Fruit fly (Drosophila melanogaster) whole organism, prepupa: ENCODE data around the gene CG13073.

Source experiments
- CG10669 ChIP-seq: fragments of 200-800 bp; sonication (Bioruptor generic); optimal IDR thresholded peaks from 3 replicates; lab custom pipeline; 2018; ENCODE audit warnings: missing biosample characterization, mild to moderate bottlenecking, missing genetic modification characterization, moderate library complexity
- CG11294 ChIP-seq: fragments of 200-800 bp; sonication (Bioruptor generic); IDR thresholded peaks from 2 replicates; pipeline ENCODE4 v1.3.6; 2022; ENCODE audit warnings: missing biosample characterization, missing genetic modification characterization
- CG11762 ChIP-seq: fragments of 200-800 bp; sonication (Bioruptor generic); optimal IDR thresholded peaks from 3 replicates; lab custom pipeline; 2016; ENCODE audit warnings: missing biosample characterization, missing genetic modification characterization; ENCODE audit not compliant: insufficient read depth
- CG11902 ChIP-seq: fragments of 200-800 bp; sonication (Bioruptor generic); optimal IDR thresholded peaks from 3 replicates; lab custom pipeline; 2016; ENCODE audit warnings: missing biosample characterization, missing genetic modification characterization
- CG15336 ChIP-seq: fragments of 200-800 bp; sonication (Bioruptor generic); IDR thresholded peaks from 2 replicates; pipeline ENCODE4 v1.3.6; 2022; ENCODE audit warnings: missing biosample characterization, missing genetic modification characterization
- CG1621 ChIP-seq: fragments of 200-800 bp; sonication (Bioruptor generic); optimal IDR thresholded peaks from 3 replicates; lab custom pipeline; 2018; ENCODE audit warnings: missing biosample characterization, mild to moderate bottlenecking, missing genetic modification characterization
- CG16779 ChIP-seq: fragments of 200-800 bp; sonication (Bioruptor generic); optimal IDR thresholded peaks from 3 replicates; lab custom pipeline; 2017; ENCODE audit warnings: missing biosample characterization, mild to moderate bottlenecking, missing genetic modification characterization
- CG3032 ChIP-seq: fragments of 200-800 bp; optimal IDR thresholded peaks from 2 replicates; lab custom pipeline; 2019; ENCODE audit warnings: missing biosample characterization, mild to moderate bottlenecking, missing genetic modification characterization, moderate library complexity
- CG31627 ChIP-seq: fragments of 200-800 bp; sonication (Bioruptor generic); optimal IDR thresholded peaks from 3 replicates; lab custom pipeline; 2016; ENCODE audit warnings: missing biosample characterization, missing genetic modification characterization
- CG32006 ChIP-seq: fragments of 200-800 bp; sonication (Bioruptor generic); optimal IDR thresholded peaks from 3 replicates; lab custom pipeline; 2017; ENCODE audit warnings: missing biosample characterization, mild to moderate bottlenecking, missing genetic modification characterization
- CG34406 ChIP-seq: fragments of 200-800 bp; sonication (Bioruptor generic); optimal IDR thresholded peaks from 3 replicates; lab custom pipeline; 2016; ENCODE audit warnings: missing biosample characterization, missing genetic modification characterization
- CG4318 ChIP-seq: fragments of 200-800 bp; sonication (Bioruptor generic); optimal IDR thresholded peaks from 3 replicates; lab custom pipeline; 2017; ENCODE audit warnings: missing biosample characterization, mild to moderate bottlenecking, missing genetic modification characterization
- CG6276 ChIP-seq: fragments of 200-800 bp; sonication (Bioruptor generic); optimal IDR thresholded peaks from 2 replicates; lab custom pipeline; 2017; ENCODE audit warnings: missing biosample characterization, mild to moderate bottlenecking, missing genetic modification characterization
- CG6792 ChIP-seq: fragments of 200-800 bp; sonication (Bioruptor generic); optimal IDR thresholded peaks from 3 replicates; lab custom pipeline; 2016; ENCODE audit warnings: missing biosample characterization, missing genetic modification characterization
- CG6808 ChIP-seq: fragments of 200-800 bp; sonication (Bioruptor generic); optimal IDR thresholded peaks from 3 replicates; lab custom pipeline; 2017; ENCODE audit warnings: missing biosample characterization, missing genetic modification characterization, mild to moderate bottlenecking, moderate library complexity, missing genetic modification reagents
- CG7368 ChIP-seq: fragments of 200-800 bp; sonication (Bioruptor generic); optimal IDR thresholded peaks from 3 replicates; lab custom pipeline; 2016; ENCODE audit warnings: missing biosample characterization, missing genetic modification characterization
- CG8119 ChIP-seq: fragments of 200-800 bp; sonication (Bioruptor generic); IDR thresholded peaks from 3 replicates; pipeline ENCODE4 v1.3.6; 2022; ENCODE audit warnings: missing biosample characterization, missing genetic modification characterization
- CG8319 ChIP-seq: fragments of 200-800 bp; sonication (Bioruptor generic); optimal IDR thresholded peaks from 3 replicates; lab custom pipeline; 2016; ENCODE audit warnings: missing biosample characterization, missing genetic modification characterization
- CG8632 ChIP-seq: fragments of 200-800 bp; sonication (Bioruptor generic); optimal IDR thresholded peaks from 3 replicates; lab custom pipeline; 2016; ENCODE audit warnings: missing biosample characterization, missing genetic modification characterization
- CG9139 ChIP-seq: fragments of 200-800 bp; sonication (Bioruptor generic); optimal IDR thresholded peaks from 3 replicates; lab custom pipeline; 2017; ENCODE audit warnings: missing biosample characterization, mild to moderate bottlenecking, missing genetic modification characterization
- Eip78C ChIP-seq: fragments of 200-800 bp; sonication (Bioruptor generic); peaks from one replicate; lab custom pipeline; 2016; ENCODE audit warnings: missing biosample characterization, missing genetic modification characterization
- Gug ChIP-seq: fragments of 200-800 bp; sonication (Bioruptor generic); IDR thresholded peaks from 2 replicates; pipeline ENCODE4 v1.3.6; 2022; ENCODE audit warnings: missing biosample characterization, missing genetic modification characterization
- Hr38 ChIP-seq: sonication (Bioruptor generic); optimal IDR thresholded peaks from 2 replicates; lab custom pipeline; 2016; ENCODE audit warnings: missing biosample characterization, missing genetic modification characterization
- Met ChIP-seq: fragments of 200-800 bp; sonication (Bioruptor generic); optimal IDR thresholded peaks from 3 replicates; lab custom pipeline; 2016; ENCODE audit warnings: missing biosample characterization, missing genetic modification characterization
- Sox102F ChIP-seq: fragments of 200-800 bp; sonication (Bioruptor generic); optimal IDR thresholded peaks from 2 replicates; lab custom pipeline; 2016; ENCODE audit warnings: missing biosample characterization, mild to moderate bottlenecking, missing genetic modification characterization
- achi ChIP-seq: fragments of 200-800 bp; sonication (Bioruptor generic); optimal IDR thresholded peaks from 3 replicates; lab custom pipeline; 2016; ENCODE audit warnings: missing biosample characterization, missing genetic modification characterization
- acj6 ChIP-seq: fragments of 200-800 bp; sonication (Bioruptor generic); optimal IDR thresholded peaks from 3 replicates; lab custom pipeline; 2016; ENCODE audit warnings: missing biosample characterization, missing genetic modification characterization
- cyc ChIP-seq: fragments of 200-800 bp; sonication (Bioruptor generic); optimal IDR thresholded peaks from 3 replicates; lab custom pipeline; 2016; ENCODE audit warnings: missing biosample characterization, missing genetic modification characterization
- dsx ChIP-seq: fragments of 200-800 bp; optimal IDR thresholded peaks from 3 replicates; lab custom pipeline; 2019; ENCODE audit warnings: missing biosample characterization, mild to moderate bottlenecking, missing genetic modification characterization, moderate library complexity; ENCODE audit not compliant: poor library complexity, severe bottlenecking
- eg ChIP-seq: fragments of 200-800 bp; sonication (Bioruptor generic); IDR thresholded peaks from 3 replicates; pipeline ENCODE4 v1.3.6; 2022; ENCODE audit warnings: missing biosample characterization, missing genetic modification characterization
- esn ChIP-seq: fragments of 200-800 bp; sonication (Bioruptor generic); optimal IDR thresholded peaks from 2 replicates; lab custom pipeline; 2016; ENCODE audit warnings: missing biosample characterization, mild to moderate bottlenecking, missing genetic modification characterization, moderate library complexity
- fd59A ChIP-seq: fragments of 200-800 bp; sonication (Bioruptor generic); optimal IDR thresholded peaks from 2 replicates; lab custom pipeline; 2017; ENCODE audit warnings: missing biosample characterization, mild to moderate bottlenecking, missing genetic modification characterization, missing genetic modification reagents
- fd85E ChIP-seq: fragments of 200-800 bp; sonication (Bioruptor generic); optimal IDR thresholded peaks from 3 replicates; lab custom pipeline; 2016; ENCODE audit warnings: missing biosample characterization, missing genetic modification characterization
- fkh ChIP-seq: fragments of 200-800 bp; sonication (Bioruptor generic); optimal IDR thresholded peaks from 3 replicates; lab custom pipeline; 2017; ENCODE audit warnings: missing biosample characterization, mild to moderate bottlenecking, missing genetic modification characterization, moderate library complexity
- lz ChIP-seq: fragments of 200-800 bp; sonication (Bioruptor generic); optimal IDR thresholded peaks from 3 replicates; lab custom pipeline; 2016; ENCODE audit warnings: missing biosample characterization, missing genetic modification characterization
- net ChIP-seq: fragments of 200-800 bp; sonication (Bioruptor generic); optimal IDR thresholded peaks from 3 replicates; lab custom pipeline; 2016; ENCODE audit warnings: missing biosample characterization, missing genetic modification characterization
- pdm3 ChIP-seq: fragments of 200-800 bp; sonication (Bioruptor generic); optimal IDR thresholded peaks from 3 replicates; lab custom pipeline; 2016; ENCODE audit warnings: missing biosample characterization, missing genetic modification characterization
- spab ChIP-seq: fragments of 200-800 bp; sonication (Bioruptor generic); optimal IDR thresholded peaks from 2 replicates; lab custom pipeline; 2017; ENCODE audit warnings: missing biosample characterization, mild to moderate bottlenecking, missing genetic modification characterization, missing genetic modification reagents
- ss ChIP-seq, 2 experiments: fragments of 200-800 bp; sonication (Bioruptor generic); optimal IDR thresholded peaks; 2 replicates in 1 of 2; 3 replicates in 1 of 2; lab custom pipeline; 2017 to 2018; ENCODE audit warnings: mild to moderate bottlenecking in 2 of 2, missing biosample characterization in 2 of 2, missing genetic modification characterization in 2 of 2, moderate library complexity in 1 of 2
- svp ChIP-seq: fragments of 200-800 bp; sonication (Bioruptor generic); peaks from one replicate; lab custom pipeline; 2016; ENCODE audit warnings: missing biosample characterization, missing genetic modification characterization
- topi ChIP-seq: fragments of 200-800 bp; sonication (Bioruptor generic); optimal IDR thresholded peaks from 3 replicates; lab custom pipeline; 2016; ENCODE audit warnings: missing biosample characterization, missing genetic modification characterization
- vri ChIP-seq: fragments of 200-800 bp; sonication (Bioruptor generic); optimal IDR thresholded peaks from 3 replicates; lab custom pipeline; 2016; ENCODE audit warnings: missing biosample characterization, mild to moderate bottlenecking, missing genetic modification characterization

Gene CG13073

dm6 chr3L:16214533-16215207 is 2.4 kb downstream of the CG13073 start (continued):
- TF ChIP-seq CG11762 (GFP tag; lab: Kevin White, UChicago) = no peak
- TF ChIP-seq ss (GFP tag; optimal IDR thresholded peaks at IDR 0.05; lab: Kevin White, UChicago) = peak; percentile 49 to 72
- no peak for TF ChIP-seq CG11902
- TF ChIP-seq CG34406 = no peak
- no peak for TF ChIP-seq CG6792 (GFP tag; lab: Kevin White, UChicago)
- peak; percentile 22; the same call in 1 of the 2 replicates for TF ChIP-seq CG15336
- TF ChIP-seq eg = peak; percentile 58; the same call in 2 of the 3 replicates
- no peak for TF ChIP-seq CG3032
- TF ChIP-seq fd59A (GFP tag; lab: Kevin White, UChicago) = no peak
- no peak for TF ChIP-seq CG16779 (tag; lab: Kevin White, UChicago)
- TF ChIP-seq CG8632 = no peak
- TF ChIP-seq svp (GFP tag; lab: Kevin White, UChicago) = peak; percentile 57
- no peak for TF ChIP-seq achi (GFP tag; lab: Kevin White, UChicago)
- no peak for TF ChIP-seq Sox102F
- peak; percentile 15 for TF ChIP-seq CG32006 (GFP tag; lab: Kevin White, UChicago)
- peak; percentile 30 for TF ChIP-seq CG10669 (GFP tag; lab: Kevin White, UChicago)
- no peak for TF ChIP-seq lz
- TF ChIP-seq esn (GFP tag; lab: Kevin White, UChicago) = no peak
- peak; percentile 97 for TF ChIP-seq dsx (GFP tag; lab: Kevin White, UChicago)
- no peak for TF ChIP-seq CG31627 (GFP tag; lab: Kevin White, UChicago)
- no peak for TF ChIP-seq vri (GFP tag; lab: Kevin White, UChicago)
- no peak for TF ChIP-seq CG8119 (GFP tag; lab: Robert Waterston, UW)
- TF ChIP-seq fkh (GFP tag; lab: Kevin White, UChicago) = no peak
- no peak for TF ChIP-seq net
- no peak for TF ChIP-seq CG4318 (GFP tag; lab: Kevin White, UChicago)
- no peak for TF ChIP-seq acj6 (GFP tag; lab: Kevin White, UChicago)
- no peak for TF ChIP-seq Met (GFP tag; lab: Kevin White, UChicago)
- TF ChIP-seq fd85E (GFP tag; lab: Kevin White, UChicago) = no peak
- TF ChIP-seq CG8319 = no peak
- TF ChIP-seq CG6276 (GFP tag; lab: Kevin White, UChicago) = peak; percentile 9

dm6 chr3L:16213201-16213600 is 3.9 kb downstream of the CG13073 start:
- TF ChIP-seq CG32006 (GFP tag; lab: Kevin White, UChicago) (no peak), spab (no peak), Gug (no peak), CG7368 (no peak), CG9139 (GFP tag; lab: Kevin White, UChicago) (peak; percentile 9), vri (GFP tag; lab: Kevin White, UChicago) (no peak), dsx (GFP tag; lab: Kevin White, UChicago) (peak; percentile 100), cyc (GFP tag; lab: Kevin White, UChicago) (no peak), svp (GFP tag; lab: Kevin White, UChicago) (peak; percentile 74), CG8632 (no peak), Eip78C (GFP tag; lab: Kevin White, UChicago) (no peak), CG6808 (peak; percentile 5), Hr38 (GFP tag; lab: Kevin White, UChicago) (no peak), esn (GFP tag; lab: Kevin White, UChicago) (no peak), CG11294 (no peak), Met (GFP tag; lab: Kevin White, UChicago) (no peak), topi (GFP tag; lab: Kevin White, UChicago) (no peak), Sox102F (no peak), ss (GFP tag; optimal IDR thresholded peaks at IDR 0.05; lab: Kevin White, UChicago) (peak in 1 of 2 experiments; percentile 44), CG11762 (GFP tag; lab: Kevin White, UChicago) (no peak), CG1621 (tag; lab: Kevin White, UChicago) (no peak), pdm3 (GFP tag; lab: Kevin White, UChicago) (no peak)
